Fruit fly (Drosophila melanogaster) whole organism, embryonic: ENCODE data around the gene Pop4.

ENCODE experiments used
- ATbp ChIP-seq: fragments of 200-800 bp; sonication (Bioruptor generic); optimal IDR thresholded peaks from 2 replicates; lab custom pipeline; 2017; ENCODE audit warnings: missing biosample characterization, mild to moderate bottlenecking, missing genetic modification characterization, missing genetic modification reagents
- Abd-B ChIP-seq: fragments of 200-800 bp; sonication (Bioruptor generic); optimal IDR thresholded peaks from 2 replicates; lab custom pipeline; 2018; ENCODE audit warnings: missing biosample characterization, mild to moderate bottlenecking, missing genetic modification characterization, moderate library complexity
- Asciz ChIP-seq: fragments of 200-800 bp; sonication (Bioruptor generic); optimal IDR thresholded peaks from 2 replicates; lab custom pipeline; 2017; ENCODE audit warnings: missing biosample characterization, mild to moderate bottlenecking, missing genetic modification characterization, missing genetic modification reagents
- Awh ChIP-seq: fragments of 200-800 bp; sonication (Bioruptor generic); IDR thresholded peaks from 2 replicates; pipeline ENCODE4, ENCODE4 v1.3.6; 2022; ENCODE audit warnings: missing biosample characterization, missing genetic modification characterization
- Blimp-1 ChIP-seq: fragments of 200-800 bp; sonication (Bioruptor generic); optimal IDR thresholded peaks from 3 replicates; lab custom pipeline; 2018; ENCODE audit warnings: missing biosample characterization, missing genetic modification characterization, mild to moderate bottlenecking, moderate library complexity, missing genetic modification reagents
- CG10209 ChIP-seq: fragments of 200-800 bp; sonication (Bioruptor generic); optimal IDR thresholded peaks from 3 replicates; lab custom pipeline; 2017; ENCODE audit warnings: missing biosample characterization, mild to moderate bottlenecking, missing genetic modification characterization, missing genetic modification reagents
- CG10267 ChIP-seq: fragments of 200-800 bp; sonication (Bioruptor generic); optimal IDR thresholded peaks from 2 replicates; lab custom pipeline; 2018; ENCODE audit warnings: missing biosample characterization, mild to moderate bottlenecking, missing genetic modification characterization, moderate library complexity
- CG10979 ChIP-seq: fragments of 200-800 bp; sonication (Bioruptor generic); optimal IDR thresholded peaks from 2 replicates; lab custom pipeline; 2018; ENCODE audit warnings: missing biosample characterization, mild to moderate bottlenecking, missing genetic modification characterization, moderate library complexity
- CG12219 ChIP-seq: fragments of 200-800 bp; sonication (Bioruptor generic); optimal IDR thresholded peaks from 3 replicates; lab custom pipeline; 2018; ENCODE audit warnings: missing biosample characterization, mild to moderate bottlenecking, missing genetic modification characterization
- CG12299 ChIP-seq: fragments of 200-800 bp; sonication (Bioruptor generic); optimal IDR thresholded peaks from 2 replicates; lab custom pipeline; 2018; ENCODE audit warnings: missing biosample characterization, mild to moderate bottlenecking, missing genetic modification characterization
- CG12391 ChIP-seq: fragments of 200-800 bp; sonication (Bioruptor generic); optimal IDR thresholded peaks from 3 replicates; lab custom pipeline; 2018; ENCODE audit warnings: missing biosample characterization, mild to moderate bottlenecking, missing genetic modification characterization, moderate library complexity
- CG12769 ChIP-seq: fragments of 200-800 bp; sonication (Bioruptor generic); optimal IDR thresholded peaks from 2 replicates; lab custom pipeline; 2019; ENCODE audit warnings: missing biosample characterization, mild to moderate bottlenecking, missing genetic modification characterization, moderate library complexity
- CG13624 ChIP-seq: fragments of 200-800 bp; sonication (Bioruptor generic); optimal IDR thresholded peaks from 2 replicates; lab custom pipeline; 2016; ENCODE audit warnings: missing biosample characterization, missing genetic modification characterization
- CG14710 ChIP-seq: fragments of 200-800 bp; sonication (Bioruptor generic); optimal IDR thresholded peaks from 3 replicates; lab custom pipeline; 2019; ENCODE audit warnings: missing biosample characterization, mild to moderate bottlenecking, missing genetic modification characterization, moderate library complexity
- CG15696 ChIP-seq: fragments of 200-800 bp; sonication (Bioruptor generic); optimal IDR thresholded peaks from 2 replicates; lab custom pipeline; 2019; ENCODE audit warnings: missing biosample characterization, mild to moderate bottlenecking, missing genetic modification characterization, moderate library complexity
- CG1603 ChIP-seq: fragments of 200-800 bp; sonication (Bioruptor generic); optimal IDR thresholded peaks from 2 replicates; lab custom pipeline; 2019; ENCODE audit warnings: missing biosample characterization, mild to moderate bottlenecking, missing genetic modification characterization, moderate library complexity
- CG18262 ChIP-seq: fragments of 200-800 bp; optimal IDR thresholded peaks from 3 replicates; lab custom pipeline; 2019; ENCODE audit warnings: missing biosample characterization, mild to moderate bottlenecking, missing genetic modification characterization, moderate library complexity
- CG2889 ChIP-seq: fragments of 200-800 bp; sonication (Bioruptor generic); IDR thresholded peaks from 3 replicates; pipeline ENCODE4 v1.3.6; 2022; ENCODE audit warnings: missing biosample characterization, missing genetic modification characterization
- CG32767 ChIP-seq: fragments of 200-800 bp; sonication (Bioruptor generic); IDR thresholded peaks from 2 replicates; pipeline ENCODE4 v1.3.6; 2022; ENCODE audit warnings: missing biosample characterization, missing genetic modification characterization
- CG33213 ChIP-seq: fragments of 200-800 bp; sonication (Bioruptor generic); optimal IDR thresholded peaks from 3 replicates; lab custom pipeline; 2016; ENCODE audit warnings: missing biosample characterization, missing genetic modification characterization
- CG6813 ChIP-seq: fragments of 200-800 bp; sonication (Bioruptor generic); optimal IDR thresholded peaks from 2 replicates; lab custom pipeline; 2017; ENCODE audit warnings: missing biosample characterization, missing genetic modification characterization, mild to moderate bottlenecking, moderate library complexity, missing genetic modification reagents
- CG7745 ChIP-seq: fragments of 200-800 bp; sonication (Bioruptor generic); optimal IDR thresholded peaks from 2 replicates; lab custom pipeline; 2018; ENCODE audit warnings: missing biosample characterization, mild to moderate bottlenecking, missing genetic modification characterization, moderate library complexity
- CG7786 ChIP-seq: fragments of 200-800 bp; sonication (Bioruptor generic); optimal IDR thresholded peaks from 2 replicates; lab custom pipeline; 2016; ENCODE audit warnings: missing biosample characterization, missing genetic modification characterization
- CG8290 ChIP-seq, 3 experiments: fragments of 200-800 bp; sonication (Bioruptor generic); optimal IDR thresholded peaks; 2 replicates each; lab custom pipeline; 2016 to 2019; ENCODE audit warnings: missing biosample characterization in 3 of 3, missing genetic modification characterization in 3 of 3, mild to moderate bottlenecking in 2 of 3, moderate library complexity in 1 of 3
- Eip74EF ChIP-seq, 2 experiments: fragments of 200-800 bp in 1 of 2; fragments of >200 bp in 1 of 2; sonication (Bioruptor generic) in 1 of 2; optimal IDR thresholded peaks; 2 replicates each; lab custom pipeline; 2017 to 2019; ENCODE audit warnings: missing biosample characterization in 2 of 2, missing genetic modification characterization in 2 of 2, mild to moderate bottlenecking in 1 of 2, moderate library complexity in 1 of 2
- Hr78 ChIP-seq, 2 experiments: fragments of 200-800 bp in 1 of 2; fragments of >200 bp in 1 of 2; sonication (Bioruptor generic) in 1 of 2; optimal IDR thresholded peaks; 2 replicates each; lab custom pipeline; 2017 to 2019; ENCODE audit warnings: missing biosample characterization in 2 of 2, missing genetic modification characterization in 2 of 2, mild to moderate bottlenecking in 1 of 2, moderate library complexity in 1 of 2
- Med ChIP-seq: fragments of 200-800 bp; sonication (Bioruptor generic); peaks from one replicate; lab custom pipeline; 2016; ENCODE audit warnings: missing biosample characterization, missing genetic modification characterization, mild to moderate bottlenecking, inconsistent platforms, moderate library complexity
- PHDP ChIP-seq: fragments of 200-800 bp; sonication (Bioruptor generic); optimal IDR thresholded peaks from 3 replicates; lab custom pipeline; 2018; ENCODE audit warnings: missing biosample characterization, mild to moderate bottlenecking, missing genetic modification characterization, moderate library complexity
- Sox100B ChIP-seq: fragments of 200-800 bp; sonication (Bioruptor generic); optimal IDR thresholded peaks from 3 replicates; lab custom pipeline; 2018; ENCODE audit warnings: missing biosample characterization, mild to moderate bottlenecking, missing genetic modification characterization
- YL-1 ChIP-seq: fragments of 200-800 bp; sonication (Bioruptor generic); optimal IDR thresholded peaks from 3 replicates; lab custom pipeline; 2017; ENCODE audit warnings: missing biosample characterization, mild to moderate bottlenecking, missing genetic modification characterization
- bsh ChIP-seq, 2 experiments: fragments of 200-800 bp; sonication (Bioruptor generic); optimal IDR thresholded peaks; 2 replicates each; lab custom pipeline; 2017 to 2018; ENCODE audit warnings: mild to moderate bottlenecking in 2 of 2, missing biosample characterization in 2 of 2, missing genetic modification characterization in 2 of 2, moderate library complexity in 1 of 2
- cg ChIP-seq: fragments of 200-800 bp; sonication (Bioruptor generic); optimal IDR thresholded peaks from 3 replicates; lab custom pipeline; 2019; ENCODE audit warnings: missing biosample characterization, mild to moderate bottlenecking, missing genetic modification characterization, moderate library complexity
- corto ChIP-seq: fragments of 200-800 bp; sonication (Bioruptor generic); optimal IDR thresholded peaks from 2 replicates; lab custom pipeline; 2016; ENCODE audit warnings: missing biosample characterization, mild to moderate bottlenecking, missing genetic modification characterization, moderate library complexity
- crol ChIP-seq: fragments of 200-800 bp; sonication (Bioruptor generic); IDR thresholded peaks from 2 replicates; pipeline ENCODE4 v1.3.6; 2022; ENCODE audit warnings: missing biosample characterization, missing genetic modification characterization
- exex ChIP-seq: fragments of 200-800 bp; sonication (Bioruptor generic); optimal IDR thresholded peaks from 4 replicates; lab custom pipeline; 2018; ENCODE audit warnings: missing biosample characterization, mild to moderate bottlenecking, missing genetic modification characterization, moderate library complexity
- fd64A ChIP-seq: fragments of 200-800 bp; sonication (Bioruptor generic); optimal IDR thresholded peaks from 3 replicates; lab custom pipeline; 2018; ENCODE audit warnings: missing biosample characterization, mild to moderate bottlenecking, missing genetic modification characterization
- kni ChIP-seq: fragments of 200-800 bp; sonication (Bioruptor generic); optimal IDR thresholded peaks from 3 replicates; lab custom pipeline; 2017; ENCODE audit warnings: mild to moderate bottlenecking, missing biosample characterization, missing genetic modification reagents, missing genetic modification characterization
- lab ChIP-seq: fragments of 200-800 bp; sonication (Bioruptor generic); optimal IDR thresholded peaks from 3 replicates; lab custom pipeline; 2017; ENCODE audit warnings: missing biosample characterization, missing genetic modification characterization, mild to moderate bottlenecking, moderate library complexity, missing genetic modification reagents
- nau ChIP-seq: fragments of 200-800 bp; sonication (Bioruptor generic); optimal IDR thresholded peaks from 3 replicates; lab custom pipeline; 2017; ENCODE audit warnings: missing biosample characterization, mild to moderate bottlenecking, missing genetic modification characterization, missing genetic modification reagents
- nmo ChIP-seq: fragments of 200-800 bp; sonication (Bioruptor generic); optimal IDR thresholded peaks from 2 replicates; lab custom pipeline; 2018; ENCODE audit warnings: missing biosample characterization, mild to moderate bottlenecking, missing genetic modification characterization, moderate library complexity
- odd ChIP-seq: fragments of 200-800 bp; sonication (Bioruptor generic); optimal IDR thresholded peaks from 2 replicates; lab custom pipeline; 2017; ENCODE audit warnings: missing biosample characterization, mild to moderate bottlenecking, missing genetic modification characterization
- salm ChIP-seq: fragments of 200-800 bp; sonication (Bioruptor generic); optimal IDR thresholded peaks from 2 replicates; lab custom pipeline; 2018; ENCODE audit warnings: missing biosample characterization, mild to moderate bottlenecking, missing genetic modification characterization
- twi ChIP-seq: fragments of 200-800 bp; optimal IDR thresholded peaks from 2 replicates; lab custom pipeline; 2019; ENCODE audit warnings: missing biosample characterization, mild to moderate bottlenecking, missing genetic modification characterization, moderate library complexity
- unc-4 ChIP-seq: fragments of 200-800 bp; sonication (Bioruptor generic); IDR thresholded peaks from 2 replicates; pipeline ENCODE4 v1.3.6; 2022; ENCODE audit warnings: missing biosample characterization, missing genetic modification characterization; ENCODE audit not compliant: partially characterized antibody
- vnd ChIP-seq: fragments of 200-800 bp; sonication (Bioruptor generic); IDR thresholded peaks from 3 replicates; pipeline ENCODE4 v1.3.6; 2022; ENCODE audit warnings: missing biosample characterization, missing genetic modification characterization; ENCODE audit not compliant: partially characterized antibody

Pop4 gene

DNA sequence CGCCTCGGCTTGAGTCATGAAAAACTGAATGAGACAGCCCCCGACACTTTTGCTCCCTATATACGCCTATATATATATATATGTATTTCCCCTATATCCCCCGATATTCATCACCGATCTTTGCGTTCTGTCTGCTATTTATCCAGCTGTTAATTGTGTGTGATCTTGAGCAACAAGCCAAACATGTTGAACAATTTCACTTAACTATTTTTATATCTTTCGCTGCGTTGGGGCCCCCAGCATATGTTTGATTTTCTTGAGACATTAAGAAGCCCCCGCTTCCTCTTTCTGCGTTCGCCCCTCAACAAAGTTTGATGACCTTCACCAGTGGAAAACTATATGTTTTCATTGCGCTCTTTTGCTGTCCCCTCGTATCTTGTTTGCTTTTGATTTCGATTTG, 17.9 kb upstream of the Pop4 start (continued):
- TF ChIP-seq bsh (GFP tag; optimal IDR thresholded peaks at IDR 0.05; lab: Kevin White, UChicago) (peak in 1 of 2 experiments; percentile 1), salm (tag; lab: Kevin White, UChicago) (peak; percentile 3), CG10209 (peak; percentile 21), CG7745 (tag; lab: Kevin White, UChicago) (peak; percentile 37), CG12299 (tag; lab: Kevin White, UChicago) (no peak), Awh (GFP tag; lab: Robert Waterston, UW) (peak; percentile 26; the same call in 1 of the 2 replicates), Blimp-1 (GFP tag; lab: Kevin White, UChicago) (peak; percentile 19), CG12769 (tag; lab: Kevin White, UChicago) (peak; percentile 65), kni (GFP tag; lab: Kevin White, UChicago) (peak; percentile 57), nau (GFP tag; lab: Kevin White, UChicago) (peak; percentile 61), exex (tag; lab: Kevin White, UChicago) (no peak), CG12391 (peak; percentile 4), cg (GFP tag; lab: Kevin White, UChicago) (peak; percentile 0), vnd (GFP tag; lab: Robert Waterston, UW) (no peak), Med (GFP tag; lab: Kevin White, UChicago) (peak; percentile 84), Eip74EF (GFP tag; optimal IDR thresholded peaks at IDR 0.05; lab: Kevin White, UChicago) (no peak), CG12219 (GFP tag; lab: Kevin White, UChicago) (peak; percentile 1), CG33213 (GFP tag; lab: Kevin White, UChicago) (no peak), CG8290 (GFP tag; optimal IDR thresholded peaks at IDR 0.05; lab: Kevin White, UChicago) (no peak), CG8290 (tag; optimal IDR thresholded peaks at IDR 0.05; lab: Kevin White, UChicago) (peak in 1 of 2 experiments; percentile 10), YL-1 (no peak), CG15696 (tag; lab: Kevin White, UChicago) (peak; percentile 42), CG1603 (tag; lab: Kevin White, UChicago) (peak; percentile 15), nmo (GFP tag; lab: Kevin White, UChicago) (peak; percentile 15), ATbp (peak; percentile 70), CG18262 (tag; lab: Kevin White, UChicago) (peak; percentile 7), CG6813 (GFP tag; lab: Kevin White, UChicago) (peak; percentile 36), fd64A (GFP tag; lab: Kevin White, UChicago) (peak; percentile 51), PHDP (tag; lab: Kevin White, UChicago) (peak; percentile 26), Sox100B (GFP tag; lab: Kevin White, UChicago) (peak; percentile 10), lab (peak; percentile 55), twi (tag; lab: Kevin White, UChicago) (peak; percentile 72)

DNA sequence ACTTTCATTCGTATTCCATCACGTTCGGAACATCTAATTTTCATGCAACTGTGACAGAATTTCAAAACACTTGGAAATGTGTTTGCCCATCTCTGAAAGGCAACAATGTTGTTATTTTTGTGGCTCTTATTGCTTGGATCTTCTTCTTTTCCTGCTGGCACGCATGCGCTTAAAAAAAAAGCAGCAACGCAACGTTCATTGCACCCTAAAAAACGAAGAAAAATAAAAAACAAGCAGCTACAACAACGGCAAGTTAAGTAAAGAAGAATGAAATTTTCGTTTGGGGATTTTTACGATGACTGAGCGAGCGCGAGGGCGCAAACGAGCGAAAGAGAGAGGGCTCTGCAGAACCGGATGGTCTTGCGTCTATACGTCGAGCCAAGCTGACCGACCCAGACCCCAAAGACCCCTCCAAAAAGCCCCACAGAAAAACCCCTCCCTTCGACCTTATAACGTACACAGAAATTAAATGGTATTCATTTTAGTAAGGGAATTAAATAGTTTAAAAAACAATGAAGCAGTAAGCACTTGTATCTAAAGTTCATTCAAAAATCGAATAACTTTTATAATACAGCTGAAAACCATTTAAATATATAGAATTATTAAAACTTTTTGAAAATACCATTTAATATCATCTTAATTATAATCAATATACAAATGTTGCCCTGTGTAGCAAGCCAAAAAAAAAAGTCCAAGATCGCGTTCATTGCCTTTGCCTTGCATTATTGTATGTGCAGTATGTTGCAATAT, 15.3 kb upstream of the Pop4 start:
- TF ChIP-seq nmo (GFP tag; lab: Kevin White, UChicago): peak; percentile 66
- peak in 1 of 2 experiments; percentile 67 for TF ChIP-seq bsh (GFP tag; optimal IDR thresholded peaks at IDR 0.05; lab: Kevin White, UChicago)
- no peak for TF ChIP-seq CG2889 (GFP tag; lab: Robert Waterston, UW)
- peak; percentile 15 for TF ChIP-seq Abd-B (GFP tag; lab: Kevin White, UChicago)
- peak; percentile 13 for TF ChIP-seq corto (GFP tag; lab: Kevin White, UChicago)
- no peak for TF ChIP-seq unc-4
- peak; percentile 1 for TF ChIP-seq Blimp-1 (GFP tag; lab: Kevin White, UChicago)
- no peak for TF ChIP-seq CG13624 (GFP tag; lab: Kevin White, UChicago)
- TF ChIP-seq crol (GFP tag; lab: Robert Waterston, UW): peak; percentile 65
- peak; percentile 43 for TF ChIP-seq CG14710 (tag; lab: Kevin White, UChicago)
- no peak for TF ChIP-seq CG32767 (GFP tag; lab: Robert Waterston, UW)
- TF ChIP-seq CG7786: no peak
- TF ChIP-seq Asciz (GFP tag; lab: Kevin White, UChicago): no peak
- TF ChIP-seq CG10979: peak; percentile 59
- peak; percentile 20 for TF ChIP-seq CG10267 (tag; lab: Kevin White, UChicago)
- no peak for TF ChIP-seq odd (GFP tag; lab: Kevin White, UChicago)
- TF ChIP-seq Hr78 (GFP tag; optimal IDR thresholded peaks at IDR 0.05; lab: Kevin White, UChicago): peak in 1 of 2 experiments; percentile 74
